Fruit fly (Drosophila melanogaster): ENCODE data around the gene CG14567.

DNA sequence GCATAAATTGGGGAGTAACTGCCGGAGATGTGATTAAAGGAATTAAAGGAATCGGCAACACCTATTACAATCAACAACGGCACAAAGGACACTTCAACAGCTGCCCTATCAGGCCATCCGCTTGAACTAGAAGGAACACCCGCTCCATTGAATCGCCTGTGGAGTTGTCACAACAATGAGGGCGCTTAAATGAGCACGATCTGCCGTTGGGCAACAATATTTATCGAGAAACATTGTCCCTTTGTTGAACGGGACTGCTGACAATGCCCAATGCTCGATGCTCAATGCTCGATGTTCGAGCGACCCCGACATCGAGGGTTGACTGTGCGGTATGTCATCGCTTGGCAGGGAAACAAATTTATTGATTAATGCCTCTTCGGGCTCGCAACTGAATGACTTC is 49.7 kb upstream of the CG14567 start:
- TF ChIP-seq Mnt (GFP tag; optimal IDR thresholded peaks at IDR 0.05) (no peak), Hr96 (GFP tag; optimal IDR thresholded peaks at IDR 0.05) (no peak), Clk (GFP tag; optimal IDR thresholded peaks at IDR 0.05) (no peak), toe (GFP tag; optimal IDR thresholded peaks at IDR 0.05) (no peak), CG33017 (tag; optimal IDR thresholded peaks at IDR 0.05) (no peak), kay (GFP tag; ENCODE audit: borderline replicate concordance) (no peak)
